Fruit fly (Drosophila melanogaster): ENCODE data around the gene CG1806.

Gene CG1806

DNA sequence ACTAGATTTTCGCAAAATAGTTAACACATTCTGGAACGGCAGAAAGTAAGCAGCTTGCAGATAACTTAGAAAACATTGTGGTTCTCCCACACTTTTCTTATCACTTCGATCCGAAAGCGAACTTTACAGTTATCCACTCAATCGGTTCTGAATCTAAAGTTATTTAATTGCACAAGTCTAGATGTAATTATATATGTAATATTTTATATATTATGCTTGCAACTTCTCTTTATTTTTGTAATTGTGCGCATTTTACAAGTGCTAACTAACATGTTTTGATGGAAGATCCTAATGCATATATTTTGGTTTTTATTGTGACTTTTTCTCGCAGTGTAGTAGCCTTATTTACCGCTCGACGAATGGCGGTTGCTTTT is 2.6 kb upstream of the CG1806 start (continued):
- TF ChIP-seq net (GFP tag; optimal IDR thresholded peaks at IDR 0.05) (peak; percentile 75), fkh (GFP tag; optimal IDR thresholded peaks at IDR 0.05) (no peak), Sox102F (GFP tag; optimal IDR thresholded peaks at IDR 0.05) (no peak), Met (GFP tag; optimal IDR thresholded peaks at IDR 0.05) (peak; percentile 27), Eip93F (GFP tag; optimal IDR thresholded peaks at IDR 0.05) (no peak), CG10669 (GFP tag; optimal IDR thresholded peaks at IDR 0.05) (peak; percentile 71), CG3919 (GFP tag; optimal IDR thresholded peaks at IDR 0.05) (peak; percentile 56), CG6854 (GFP tag; optimal IDR thresholded peaks at IDR 0.05) (peak; percentile 27), CG6792 (GFP tag; optimal IDR thresholded peaks at IDR 0.05) (peak; percentile 70), CG8319 (GFP tag; optimal IDR thresholded peaks at IDR 0.05) (peak; percentile 43), CG6808 (GFP tag; optimal IDR thresholded peaks at IDR 0.05) (peak; percentile 81), Blimp-1 (GFP tag; optimal IDR thresholded peaks at IDR 0.05) (peak; percentile 2), lz (GFP tag; optimal IDR thresholded peaks at IDR 0.05) (peak; percentile 16), CG4318 (GFP tag; optimal IDR thresholded peaks at IDR 0.05) (peak; percentile 76), CG3032 (tag; optimal IDR thresholded peaks at IDR 0.05) (peak; percentile 62), CG1621 (tag; optimal IDR thresholded peaks at IDR 0.05) (no peak), topi (GFP tag; optimal IDR thresholded peaks at IDR 0.05) (peak; percentile 1), vri (GFP tag; optimal IDR thresholded peaks at IDR 0.05) (no peak), Ets21C (GFP tag; optimal IDR thresholded peaks at IDR 0.05) (no peak), Lpt (GFP tag; optimal IDR thresholded peaks at IDR 0.05) (peak; percentile 24), CG9139 (GFP tag; optimal IDR thresholded peaks at IDR 0.05) (peak; percentile 26), OdsH (GFP tag; optimal IDR thresholded peaks at IDR 0.05) (peak; percentile 74), Hr39 (GFP tag; optimal IDR thresholded peaks at IDR 0.05) (peak; percentile 31), CG8119 (GFP tag; IDR thresholded peaks at IDR 0.05) (no peak; the same call in 1 of the 3 replicates), CG11294 (GFP tag; IDR thresholded peaks at IDR 0.05) (peak; percentile 49; the same call in 1 of the 2 replicates), Hr38 (GFP tag; optimal IDR thresholded peaks at IDR 0.05) (no peak), pdm3 (GFP tag; optimal IDR thresholded peaks at IDR 0.05) (no peak), Hr4 (GFP tag; optimal IDR thresholded peaks at IDR 0.05) (no peak), esn (GFP tag; optimal IDR thresholded peaks at IDR 0.05) (peak; percentile 68), achi (GFP tag; optimal IDR thresholded peaks at IDR 0.05) (peak; percentile 53), Eip78C (GFP tag) (peak; percentile 88), ss (GFP tag; optimal IDR thresholded peaks at IDR 0.05) (peak; percentile 55 to 56)

DNA sequence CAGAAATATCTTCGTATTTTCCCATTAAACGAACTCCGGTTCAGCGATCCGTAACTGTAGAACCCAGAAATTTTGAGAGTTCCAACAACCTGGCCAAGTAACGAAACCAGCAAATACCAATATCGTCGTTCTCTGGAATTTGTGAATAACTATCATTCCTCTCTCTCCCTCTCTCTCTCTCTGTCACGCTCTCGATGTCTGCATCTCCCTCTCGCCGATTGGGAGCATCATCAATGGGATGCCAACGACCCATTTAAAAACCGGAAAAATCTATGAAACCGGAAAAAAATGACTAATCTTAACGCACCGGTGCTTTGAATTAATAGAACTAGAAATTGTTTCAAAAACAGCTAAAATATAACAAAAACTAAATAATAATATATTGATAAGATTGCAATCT is 617 bp downstream of the CG1806 start:
- TF ChIP-seq ss (GFP tag; optimal IDR thresholded peaks at IDR 0.05) (no peak), svp (GFP tag) (peak; percentile 6), Eip78C (GFP tag) (peak; percentile 71)

DNA sequence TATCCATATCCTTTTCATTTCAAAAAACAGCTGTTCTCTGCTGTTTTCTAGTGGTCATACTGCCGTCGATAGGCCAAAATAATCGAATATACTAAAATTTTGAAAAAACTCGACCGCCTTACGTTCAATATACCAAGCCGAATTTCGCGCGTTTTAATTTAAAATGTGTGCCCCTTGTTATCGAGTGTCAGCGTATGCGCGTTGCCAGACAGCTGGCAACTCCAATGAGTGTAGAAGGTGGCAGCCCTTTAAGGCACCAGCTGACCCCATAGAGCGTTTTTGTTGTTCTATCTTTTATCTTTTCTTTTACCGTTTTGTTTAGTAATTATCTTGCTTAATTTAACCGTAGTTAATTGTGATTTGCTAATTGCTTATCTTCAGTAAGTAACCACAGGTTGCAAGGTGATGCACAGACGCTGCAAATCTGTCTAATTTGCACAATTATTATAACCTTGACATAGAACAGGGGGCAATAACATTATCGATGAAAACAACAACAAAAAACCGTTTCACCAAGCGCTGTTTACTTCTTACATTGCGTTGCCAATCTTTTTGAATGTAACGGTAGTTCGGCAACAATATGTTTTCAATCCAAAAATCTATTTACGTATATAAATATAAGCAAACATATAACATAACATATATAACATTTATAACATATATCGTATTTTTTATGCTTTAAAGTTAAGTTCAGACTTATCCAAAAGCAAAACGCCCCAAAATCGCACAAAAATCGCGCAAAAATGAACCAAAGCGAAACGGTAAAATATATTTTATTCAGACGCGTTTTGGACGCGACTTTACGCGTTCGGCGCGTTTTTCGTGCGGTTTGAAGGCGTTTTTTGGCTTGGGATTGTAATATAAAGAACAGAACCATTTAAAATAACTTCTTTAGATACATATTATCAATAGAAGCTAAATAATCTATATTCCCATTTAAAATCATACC is 5.4 kb downstream of the CG1806 start, which contains the start of the genes CG1492 and regucalcin:
Gene CG1492, minus strand, starts transcription at position 63 of the 949 bp plus-strand sequence.
Gene regucalcin, plus strand, starts transcription at position 229 of the 949 bp plus-strand sequence.
- TF ChIP-seq Sox14 (GFP tag; optimal IDR thresholded peaks at IDR 0.05) (no peak), dsx (GFP tag; optimal IDR thresholded peaks at IDR 0.05; ENCODE audit: poor library complexity, severe bottlenecking) (peak; percentile 31), Ets21C (GFP tag; optimal IDR thresholded peaks at IDR 0.05) (no peak), Eip78C (GFP tag) (peak; percentile 6), fkh (GFP tag; optimal IDR thresholded peaks at IDR 0.05) (peak; percentile 66), svp (GFP tag) (peak; percentile 95)

All from whole organism, prepupa.